Fruit fly (Drosophila melanogaster): ENCODE data around the gene Taf12L.

- no peak for TF ChIP-seq CG11762 (GFP tag; optimal IDR thresholded peaks at IDR 0.05; ENCODE audit: insufficient read depth)
- TF ChIP-seq CG11294 (GFP tag; IDR thresholded peaks at IDR 0.05), result no peak
- no peak for TF ChIP-seq fd59A (GFP tag; optimal IDR thresholded peaks at IDR 0.05)
Observed at dm6 chr2L:4660932-4661331, 40.4 kb downstream of the Taf12L start.
